Worm (Caenorhabditis elegans): ENCODE measurements around the gene F11G11.14.

Gene F11G11.14

DNA sequence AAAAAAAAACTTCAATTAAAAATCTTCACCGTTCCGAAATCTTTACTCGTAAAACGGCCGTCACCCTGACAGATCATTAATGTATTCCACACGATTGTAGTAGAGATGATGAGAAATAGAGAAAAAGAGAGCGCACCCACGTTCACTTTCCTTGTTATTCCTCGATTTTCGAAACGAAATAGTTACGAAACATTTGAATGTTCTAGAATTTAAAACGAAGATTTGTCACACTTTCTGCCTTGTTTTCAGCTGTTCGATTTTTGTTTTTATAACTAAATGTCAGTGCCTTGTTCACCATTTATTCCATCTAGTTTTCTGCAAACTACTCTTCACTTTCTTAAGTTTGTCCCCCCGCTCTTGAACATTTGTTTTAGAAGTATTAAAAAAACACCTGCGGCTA, 8.7 kb upstream of the F11G11.14 start:
- no peak for TF ChIP-seq fos-1 (tag; optimal IDR thresholded peaks at IDR 0.05)
- peak; percentile 35 for TF ChIP-seq unc-55 (GFP tag; optimal IDR thresholded peaks at IDR 0.05)
- peak; percentile 39 for TF ChIP-seq C34F6.9 (tag; optimal IDR thresholded peaks at IDR 0.05)
- no peak for TF ChIP-seq elt-3 (tag; optimal IDR thresholded peaks at IDR 0.05)
- TF ChIP-seq nhr-6 (tag; optimal IDR thresholded peaks at IDR 0.05) = no peak
- no peak for TF ChIP-seq lin-11 (tag; optimal IDR thresholded peaks at IDR 0.05)
- no peak for TF ChIP-seq nhr-21 (tag; optimal IDR thresholded peaks at IDR 0.05)
- no peak for TF ChIP-seq mab-5 (tag; optimal IDR thresholded peaks at IDR 0.05)
- TF ChIP-seq nhr-77 (tag; optimal IDR thresholded peaks at IDR 0.05) = no peak

DNA sequence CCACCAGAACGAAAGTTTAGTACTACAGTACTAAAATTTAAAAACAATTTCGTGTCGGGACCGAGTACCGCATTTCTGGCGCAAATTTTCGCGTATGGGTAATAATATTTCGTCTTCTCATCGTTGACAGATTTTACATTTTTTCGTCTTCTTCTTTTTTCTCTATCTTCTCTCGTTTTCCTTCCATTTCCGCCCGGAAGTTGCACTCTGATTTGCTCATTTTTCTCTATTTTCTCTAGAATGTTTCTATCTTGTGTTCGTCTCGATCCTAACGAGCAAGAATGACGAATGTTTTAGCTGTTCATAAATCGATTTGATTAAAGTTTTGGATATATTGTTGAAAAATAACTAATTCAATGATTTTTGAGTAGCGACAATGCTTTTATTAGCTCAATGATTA, 8.0 kb upstream of the F11G11.14 start:
- TF ChIP-seq C34F6.9 (tag; optimal IDR thresholded peaks at IDR 0.05) = peak; percentile 15
- no peak for TF ChIP-seq R02D3.7 (tag; optimal IDR thresholded peaks at IDR 0.05)
- TF ChIP-seq lsy-2 (tag; optimal IDR thresholded peaks at IDR 0.05) = peak; percentile 2 to 24
- peak; percentile 49 for TF ChIP-seq sma-9 (GFP tag; optimal IDR thresholded peaks at IDR 0.05)
- no peak for TF ChIP-seq sma-9 (tag; optimal IDR thresholded peaks at IDR 0.05)

ce11 chrII:4856113-4856512, 7.4 kb upstream of the F11G11.14 start:
- peak; percentile 6 for TF ChIP-seq unc-55 (GFP tag; optimal IDR thresholded peaks at IDR 0.05)
- TF ChIP-seq sma-9 (GFP tag; optimal IDR thresholded peaks at IDR 0.05) = peak; percentile 32
- no peak for TF ChIP-seq sma-9 (tag; optimal IDR thresholded peaks at IDR 0.05)
- peak; percentile 11 for TF ChIP-seq gmeb-1 (tag; optimal IDR thresholded peaks at IDR 0.05)
- TF ChIP-seq peb-1 (tag; optimal IDR thresholded peaks at IDR 0.05) = no peak
- peak; percentile 13 for TF ChIP-seq nhr-129 (tag; optimal IDR thresholded peaks at IDR 0.05)
- no peak for TF ChIP-seq Y55F3AM.14 (GFP tag; optimal IDR thresholded peaks at IDR 0.05)
- no peak for TF ChIP-seq ZK546.5 (tag; optimal IDR thresholded peaks at IDR 0.05)
- TF ChIP-seq C34F6.9 (tag; optimal IDR thresholded peaks at IDR 0.05) = peak; percentile 54
- TF ChIP-seq nhr-25 (tag; optimal IDR thresholded peaks at IDR 0.05) = peak; percentile 73
- no peak for TF ChIP-seq nhr-11 (tag; optimal IDR thresholded peaks at IDR 0.05)
- TF ChIP-seq elt-1 (tag; optimal IDR thresholded peaks at IDR 0.05) = no peak
- TF ChIP-seq egl-27 (tag; optimal IDR thresholded peaks at IDR 0.05) = no peak
- no peak for TF ChIP-seq nhr-237 (tag; optimal IDR thresholded peaks at IDR 0.05)
- no peak for TF ChIP-seq dmd-4 (tag; optimal IDR thresholded peaks at IDR 0.05)
- TF ChIP-seq unc-39 (tag; optimal IDR thresholded peaks at IDR 0.05) = no peak
- TF ChIP-seq blmp-1 (tag; optimal IDR thresholded peaks at IDR 0.05; ENCODE audit: insufficient read depth) = no peak
- TF ChIP-seq snpc-4 (tag; optimal IDR thresholded peaks at IDR 0.05) = no peak
- no peak for TF ChIP-seq lin-11 (tag; optimal IDR thresholded peaks at IDR 0.05)
- peak; percentile 1 for TF ChIP-seq skn-1 (tag; optimal IDR thresholded peaks at IDR 0.05)
- no peak for TF ChIP-seq F13H6.1 (tag; optimal IDR thresholded peaks at IDR 0.05)
- no peak for TF ChIP-seq ztf-1 (GFP tag; conservative IDR thresholded peaks at IDR 0.05)
- TF ChIP-seq nhr-21 (tag; optimal IDR thresholded peaks at IDR 0.05) = peak; percentile 58
- TF ChIP-seq mab-5 (tag; optimal IDR thresholded peaks at IDR 0.05) = no peak
- peak; percentile 4 for TF ChIP-seq crh-2 (tag; optimal IDR thresholded peaks at IDR 0.05)
- TF ChIP-seq lsy-2 (tag; optimal IDR thresholded peaks at IDR 0.05) = peak in 1 of 2 experiments; percentile 52

ce11 chrII:4857086-4857485, 6.4 kb upstream of the F11G11.14 start:
- TF ChIP-seq sma-9 (GFP tag; optimal IDR thresholded peaks at IDR 0.05) (peak; percentile 18), sma-9 (tag; optimal IDR thresholded peaks at IDR 0.05) (no peak), Y55F3AM.14 (GFP tag; optimal IDR thresholded peaks at IDR 0.05) (no peak), mab-5 (tag; optimal IDR thresholded peaks at IDR 0.05) (no peak), nhr-77 (tag; optimal IDR thresholded peaks at IDR 0.05) (no peak), crh-2 (tag; optimal IDR thresholded peaks at IDR 0.05) (peak; percentile 32), nhr-129 (tag; optimal IDR thresholded peaks at IDR 0.05) (peak; percentile 17), fos-1 (tag; optimal IDR thresholded peaks at IDR 0.05) (peak; percentile 94)

DNA sequence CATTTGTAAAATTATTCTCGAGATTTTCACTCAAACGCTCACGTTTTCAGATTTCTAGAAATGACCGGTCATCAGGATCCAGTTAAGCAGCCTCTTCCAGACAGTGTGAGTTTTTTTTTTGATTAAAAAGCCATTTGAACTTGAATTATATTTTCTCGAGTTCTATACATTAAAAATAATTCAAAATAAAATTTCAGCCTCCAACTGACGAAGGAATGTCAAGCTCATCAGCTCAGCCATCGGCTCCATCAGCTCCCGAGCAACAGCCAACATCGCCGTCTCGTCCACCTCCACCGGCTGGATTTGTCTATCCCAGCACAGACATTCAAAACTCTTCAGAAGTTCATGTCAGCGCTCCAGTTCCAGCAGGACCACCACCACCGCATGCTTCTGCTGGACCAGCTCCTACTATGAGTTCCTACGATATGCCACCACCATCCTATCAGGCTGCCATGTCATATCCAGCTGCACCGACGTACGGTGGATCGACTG, 5.6 kb upstream of the F11G11.14 start, which contains the start of gene F11G11.5:
Gene F11G11.5 (plus strand): TSS at position 51 of the 492 bp plus-strand sequence.
- no peak for TF ChIP-seq zag-1 (tag; optimal IDR thresholded peaks at IDR 0.05)
- TF ChIP-seq dmd-4 (tag; optimal IDR thresholded peaks at IDR 0.05) = no peak
- peak; percentile 68 for TF ChIP-seq ama-1 (optimal IDR thresholded peaks at IDR 0.05)
- peak; percentile 33 for TF ChIP-seq ztf-4 (tag; optimal IDR thresholded peaks at IDR 0.05)

Measured in whole organism, L2 larva.